Fruit fly (Drosophila melanogaster): Measurements from ENCODE around the gene Six4.
A peak's percentile ranks its signal among the peaks of the same experiment; 100 is the strongest.

The Six4 gene

DNA sequence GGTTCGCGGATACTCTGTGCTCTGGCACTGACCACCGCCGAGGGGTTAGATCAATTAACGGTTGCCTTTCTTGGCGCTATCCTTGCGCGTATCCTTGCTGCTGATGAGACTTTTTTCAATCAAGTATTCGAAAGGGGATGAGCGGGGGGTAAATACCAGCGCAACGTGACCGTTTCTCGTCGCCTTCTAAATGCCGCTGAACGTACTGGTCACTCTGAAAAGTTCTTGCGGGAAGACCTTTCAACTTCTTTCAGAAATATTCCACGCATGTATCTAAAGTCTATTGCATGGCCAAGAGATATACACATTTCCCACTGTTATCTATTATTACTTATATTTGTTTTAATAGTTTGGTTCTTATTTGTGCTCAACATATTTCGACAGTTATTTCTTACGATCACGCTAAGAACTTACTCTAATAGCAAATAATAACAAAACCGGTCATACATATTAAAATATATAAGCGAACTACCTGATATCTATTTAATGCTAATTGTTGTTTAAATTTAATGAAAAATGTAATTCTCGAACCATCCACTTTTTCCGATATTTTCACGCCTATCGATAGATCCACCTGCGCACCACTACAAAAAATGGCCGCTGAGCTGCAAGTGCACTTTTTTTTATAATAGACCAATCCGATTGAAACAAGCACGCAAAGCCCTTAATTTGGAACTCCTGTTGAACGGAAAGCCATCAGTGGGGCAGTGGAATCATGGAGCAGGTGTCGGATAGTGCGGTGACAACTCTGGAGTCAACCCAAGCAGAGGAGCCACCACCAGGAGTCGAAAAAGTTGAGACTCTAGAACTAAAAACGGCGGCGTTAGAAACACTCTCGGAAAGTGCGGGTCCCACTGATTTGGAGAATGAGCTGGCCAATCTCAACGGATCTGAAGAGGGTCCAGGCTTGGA lies 16.8 kb upstream of the Six4 start, which contains the start of the genes CG3634 and HIPP1:
CG3634 (minus strand) TSS at position 185 of the 912 bp plus-strand sequence.
HIPP1 (plus strand) TSS at position 582 of the 912 bp plus-strand sequence.
- no peak for TF ChIP-seq CG8478 (optimal IDR thresholded peaks at IDR 0.05)
- no peak for TF ChIP-seq CTCF (optimal IDR thresholded peaks at IDR 0.05)

DNA sequence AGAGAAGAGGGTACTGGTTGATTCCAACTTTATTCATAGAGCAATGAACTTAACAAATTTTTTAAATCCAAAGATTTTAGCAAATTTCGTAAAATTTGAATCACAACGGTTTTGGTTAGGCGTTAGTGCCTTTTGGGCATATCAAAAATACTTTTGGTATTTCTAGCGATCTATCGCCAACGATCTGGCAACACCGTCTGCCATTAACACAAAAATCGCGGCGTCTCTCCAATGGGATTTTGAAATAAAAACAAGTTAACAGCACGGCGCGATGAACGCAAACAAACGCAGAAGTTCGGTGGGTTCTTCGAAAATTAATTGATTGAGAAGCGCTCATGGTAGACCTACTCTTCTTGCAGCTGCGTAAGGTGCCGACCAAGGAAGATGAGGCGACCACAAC lies 7.6 kb upstream of the Six4 start, which contains the start of gene Spc105R:
Spc105R (plus strand) TSS at position 203 of the 400 bp plus-strand sequence.
- no peak for TF ChIP-seq CG8478 (optimal IDR thresholded peaks at IDR 0.05)
- TF ChIP-seq CTCF (optimal IDR thresholded peaks at IDR 0.05), result peak; percentile 3 to 32

DNA sequence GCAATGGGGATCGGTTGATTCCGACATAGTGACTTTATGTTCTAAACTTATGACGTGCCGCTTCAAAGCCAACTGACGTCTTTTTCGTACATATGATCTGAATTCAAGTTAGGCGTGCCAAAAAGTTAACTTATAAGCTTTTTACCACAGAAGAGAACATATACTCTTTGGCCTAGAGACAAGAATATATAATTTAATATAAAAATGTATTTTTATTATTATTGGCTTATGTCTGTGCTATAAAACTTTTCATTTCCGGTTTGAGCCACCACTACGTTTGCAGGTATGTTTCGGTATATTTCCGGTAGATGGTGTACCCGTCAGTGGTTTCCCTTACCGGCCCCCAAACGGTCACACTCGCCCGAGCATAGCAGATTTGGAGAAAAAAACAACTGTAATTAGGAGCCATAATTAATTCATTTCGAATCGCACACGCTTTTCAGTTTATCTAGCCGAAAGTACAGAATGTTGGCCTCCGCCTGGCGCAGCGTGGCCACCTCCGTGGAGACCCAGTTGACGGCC lies 5.8 kb upstream of the Six4 start, which contains the start of the genes CG3698 and tzn:
CG3698 (minus strand) TSS at position 51 of the 522 bp plus-strand sequence.
tzn (plus strand) TSS at position 321 of the 522 bp plus-strand sequence.
- TF ChIP-seq CG8478 (optimal IDR thresholded peaks at IDR 0.05), result no peak
- TF ChIP-seq CTCF (optimal IDR thresholded peaks at IDR 0.05), result peak; percentile 86 to 91

DNA sequence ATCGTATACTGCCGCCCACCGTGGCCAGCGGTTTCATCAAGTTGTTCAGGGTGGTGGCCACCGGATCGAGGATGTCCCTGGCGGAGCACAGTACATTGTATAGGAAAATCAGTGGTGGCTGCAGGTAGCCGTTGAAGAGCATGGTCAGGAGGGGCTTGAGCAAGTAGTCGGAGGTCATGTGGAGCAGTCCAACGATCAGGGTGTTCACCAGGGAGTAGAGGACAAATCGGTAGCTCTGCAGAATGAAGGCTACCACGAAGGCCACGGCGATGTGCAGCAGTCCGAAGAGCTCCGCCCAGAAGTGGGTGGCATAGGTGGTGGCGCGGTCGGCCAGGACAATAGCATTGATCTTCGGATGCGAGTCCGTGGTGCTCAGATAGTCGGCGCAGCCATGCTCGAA lies 4.8 kb upstream of the Six4 start:
- no peak for TF ChIP-seq CG8478 (optimal IDR thresholded peaks at IDR 0.05)

DNA sequence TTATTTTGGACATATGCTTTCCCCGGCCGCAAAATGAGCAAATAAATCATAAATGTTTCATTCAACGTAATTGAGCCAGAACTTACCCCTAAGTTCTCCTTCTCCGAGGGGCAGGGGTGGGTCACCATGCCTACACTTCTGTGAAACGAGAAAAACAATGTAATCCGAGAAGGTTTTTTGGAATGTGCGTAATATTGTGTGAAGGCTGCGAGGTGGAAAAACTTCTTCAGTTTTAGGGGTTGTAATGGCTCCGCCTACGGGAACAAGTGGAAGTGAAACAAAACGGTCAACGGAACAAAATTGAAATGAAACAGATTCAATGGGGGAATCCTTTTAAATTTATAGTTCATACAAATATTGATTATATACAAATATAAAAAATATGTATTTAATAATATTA lies 4.2 kb upstream of the Six4 start:
- TF ChIP-seq CG8478 (optimal IDR thresholded peaks at IDR 0.05) (no peak), CTCF (optimal IDR thresholded peaks at IDR 0.05) (no peak)

DNA sequence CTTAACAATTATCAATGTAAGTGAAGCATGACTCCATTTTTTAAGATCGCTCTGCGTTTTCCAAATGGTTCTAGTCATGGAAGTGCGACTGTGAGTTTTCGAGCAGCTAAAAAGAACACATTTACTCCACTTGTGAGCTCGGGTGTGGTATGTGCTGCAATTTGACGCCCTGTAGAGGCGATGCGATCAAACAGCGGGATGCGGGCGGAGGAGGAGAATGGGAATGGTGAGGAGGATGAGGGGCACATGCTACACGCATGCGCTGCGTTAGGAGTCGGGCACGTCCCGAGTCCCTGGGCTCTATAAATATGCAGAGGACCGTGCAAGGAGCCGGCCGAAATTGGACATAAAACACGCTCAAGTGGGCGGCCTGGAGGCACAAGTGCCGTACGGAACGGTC lies 3.3 kb downstream of the Six4 start:
- TF ChIP-seq CG8478 (optimal IDR thresholded peaks at IDR 0.05), result no peak
- TF ChIP-seq CTCF (optimal IDR thresholded peaks at IDR 0.05), result no peak

DNA sequence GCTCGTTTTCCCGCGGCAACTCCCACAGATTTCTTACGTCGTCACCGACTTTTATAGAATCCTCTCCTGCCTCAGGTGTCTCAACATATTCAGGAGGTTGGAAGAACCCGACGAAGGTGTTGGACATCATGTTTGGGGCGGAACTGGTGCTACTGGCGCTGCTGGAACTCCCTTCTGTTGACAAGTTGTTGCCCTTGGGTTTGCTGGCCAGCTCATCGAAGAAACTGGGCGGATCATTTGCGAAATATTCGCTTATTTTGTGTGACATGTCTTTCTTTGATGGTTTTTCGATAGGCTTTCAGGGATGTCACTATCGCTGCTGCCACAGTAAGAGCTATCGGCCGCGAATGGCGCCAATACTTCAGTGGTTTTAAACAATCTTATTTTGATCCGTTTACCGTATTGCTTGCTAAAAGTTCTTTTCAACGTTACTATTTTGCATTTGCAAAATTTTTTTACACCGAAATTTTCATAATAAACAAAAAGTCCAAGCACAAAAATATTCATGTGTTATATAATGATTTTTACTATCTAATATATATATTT lies 4.7 kb downstream of the Six4 start, which contains the start of gene CG11396:
CG11396 (minus strand) TSS at position 303 of the 546 bp plus-strand sequence.
- TF ChIP-seq CG8478 (optimal IDR thresholded peaks at IDR 0.05), result no peak
- TF ChIP-seq CTCF (optimal IDR thresholded peaks at IDR 0.05), result no peak

DNA sequence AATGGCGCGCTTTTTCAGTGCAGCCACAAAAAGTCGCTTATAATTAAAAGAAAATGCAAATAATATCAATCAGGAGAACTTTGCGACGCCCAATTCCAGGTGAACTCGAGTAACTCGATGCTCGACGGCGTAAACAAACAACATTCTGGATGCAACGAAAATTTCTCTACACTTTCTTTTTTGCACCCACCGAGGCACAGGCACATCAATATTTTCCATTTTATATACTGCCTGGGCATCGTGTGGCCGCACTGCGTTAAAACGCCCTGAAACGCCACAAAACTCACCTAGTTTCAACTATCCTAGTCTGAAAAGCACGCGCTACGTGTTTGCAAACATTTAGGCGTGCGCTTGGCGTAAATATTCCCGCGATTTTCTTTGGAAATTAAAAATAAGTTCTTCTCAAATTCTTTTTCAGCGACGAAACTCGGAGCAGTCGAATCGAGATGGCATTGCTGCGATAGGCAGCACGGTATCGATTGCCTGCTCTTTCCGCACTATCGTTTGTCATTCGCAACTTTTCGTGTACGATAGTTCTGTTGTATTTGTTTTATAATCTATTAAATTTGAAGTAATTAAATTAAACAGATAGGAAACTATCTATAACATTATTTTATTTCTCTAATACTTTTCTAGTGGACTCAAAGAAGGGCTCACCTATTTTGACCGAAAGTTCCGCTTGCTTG lies 6.7 kb downstream of the Six4 start, which contains the start of gene Pcif1:
Pcif1 (minus strand) TSS at position 456 of the 686 bp plus-strand sequence.
- TF ChIP-seq CG8478 (optimal IDR thresholded peaks at IDR 0.05), result no peak
- peak in 1 of 2 experiments; percentile 33 for TF ChIP-seq CTCF (optimal IDR thresholded peaks at IDR 0.05)

DNA sequence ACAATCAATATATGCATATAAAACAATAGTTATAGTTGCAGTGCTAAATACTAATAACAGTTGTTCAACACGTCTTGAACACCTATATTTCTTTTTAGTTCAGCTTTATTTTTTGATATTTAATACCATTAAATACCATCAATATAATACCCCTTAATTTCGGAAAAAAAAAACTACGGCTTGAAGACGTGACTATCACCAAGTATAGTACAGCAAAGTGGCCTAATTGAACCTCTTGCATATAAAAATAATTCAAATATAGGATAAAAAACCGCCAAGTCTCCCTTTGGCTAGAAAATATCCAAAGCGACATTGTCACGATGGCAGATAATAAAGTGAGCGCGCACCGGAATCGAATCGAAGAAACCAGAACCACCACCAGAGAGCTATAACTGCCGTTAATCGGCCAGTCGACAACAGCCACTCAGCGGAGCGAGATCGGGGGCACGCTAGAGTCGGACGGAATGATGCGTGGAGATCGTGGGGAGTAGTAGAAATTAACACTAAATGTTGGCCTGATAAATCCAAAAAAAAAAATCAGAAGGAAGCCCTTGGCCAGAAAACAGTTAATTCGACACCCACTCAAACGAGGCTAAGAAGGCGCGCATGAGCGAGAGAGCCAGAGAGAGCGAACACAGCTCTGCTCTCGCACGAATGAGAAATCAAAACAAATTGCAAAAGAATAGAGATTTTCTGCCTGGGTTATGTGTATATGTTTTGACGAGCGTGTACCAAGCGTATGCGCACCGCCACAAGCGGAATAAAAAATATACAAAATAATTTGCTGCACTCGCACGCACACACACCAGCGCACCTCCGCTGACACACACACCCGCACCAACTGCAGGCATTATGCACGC lies 7.5 kb downstream of the Six4 start:
- no peak for TF ChIP-seq CG8478 (optimal IDR thresholded peaks at IDR 0.05)
- no peak for TF ChIP-seq CTCF (optimal IDR thresholded peaks at IDR 0.05)

DNA sequence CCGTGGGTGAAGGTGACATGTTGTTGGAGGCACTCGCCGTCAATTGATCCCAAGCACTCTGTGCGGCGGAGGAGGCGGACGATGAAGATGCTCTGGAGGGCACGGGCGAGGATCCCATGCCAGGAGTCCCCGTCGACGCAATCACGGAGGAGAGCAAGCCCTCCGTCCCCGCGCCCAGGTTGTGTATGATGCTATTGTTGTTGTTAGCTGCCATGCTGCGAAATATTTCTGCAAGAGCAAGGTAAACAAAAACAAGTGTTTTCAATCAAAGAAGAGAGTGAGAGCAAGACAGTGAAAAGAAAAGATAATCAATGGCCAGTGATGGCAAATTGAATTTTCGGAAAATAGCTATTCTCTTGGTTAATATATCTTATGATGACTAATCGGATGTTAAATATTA lies 8.2 kb downstream of the Six4 start:
- TF ChIP-seq CTCF (optimal IDR thresholded peaks at IDR 0.05) (no peak), CG8478 (optimal IDR thresholded peaks at IDR 0.05) (no peak)

DNA sequence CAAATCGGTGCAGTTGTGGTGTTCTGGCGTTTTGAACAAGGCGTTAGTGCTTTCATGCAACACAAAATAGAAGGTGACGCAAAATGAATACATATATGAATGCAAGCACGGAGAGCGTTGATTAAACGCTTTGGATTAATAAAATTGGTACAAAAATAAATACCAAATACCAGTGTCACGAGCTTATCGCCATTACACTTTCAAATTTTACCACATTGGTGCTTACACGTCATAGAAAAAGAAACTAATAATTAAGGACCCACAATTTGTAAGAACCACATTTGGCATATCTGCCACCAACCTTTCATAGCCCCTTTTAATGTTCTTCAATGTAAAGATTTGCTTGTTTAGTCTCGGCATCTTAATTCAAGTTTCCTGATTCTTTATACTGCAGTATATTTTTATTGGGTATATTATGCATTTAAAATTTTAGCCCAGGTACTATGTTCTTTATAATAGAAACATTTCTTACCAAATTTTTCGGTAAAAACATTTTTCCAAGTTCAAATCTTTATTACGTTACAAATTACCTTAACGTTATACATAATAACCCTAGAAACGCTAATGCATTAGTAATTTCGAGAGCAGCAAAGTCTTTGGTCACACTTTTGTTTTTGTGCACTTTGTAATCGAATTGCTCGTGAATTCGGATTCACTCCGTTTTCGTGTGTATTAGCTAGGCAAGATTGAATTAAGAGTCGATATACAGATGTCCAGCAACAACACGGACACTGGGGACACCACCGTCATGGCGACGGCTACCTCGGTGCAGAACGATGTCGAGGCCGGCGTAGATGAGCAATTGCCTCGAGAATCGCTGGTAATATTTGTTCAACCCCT lies 14.1 kb downstream of the Six4 start, which contains the start of the genes Pex16 and Pex14:
Pex16 (minus strand) TSS at position 41 of the 840 bp plus-strand sequence.
Pex14 (plus strand) TSS at position 576 of the 840 bp plus-strand sequence.
- TF ChIP-seq CG8478 (optimal IDR thresholded peaks at IDR 0.05), result no peak
- no peak for TF ChIP-seq CTCF (optimal IDR thresholded peaks at IDR 0.05)

DNA sequence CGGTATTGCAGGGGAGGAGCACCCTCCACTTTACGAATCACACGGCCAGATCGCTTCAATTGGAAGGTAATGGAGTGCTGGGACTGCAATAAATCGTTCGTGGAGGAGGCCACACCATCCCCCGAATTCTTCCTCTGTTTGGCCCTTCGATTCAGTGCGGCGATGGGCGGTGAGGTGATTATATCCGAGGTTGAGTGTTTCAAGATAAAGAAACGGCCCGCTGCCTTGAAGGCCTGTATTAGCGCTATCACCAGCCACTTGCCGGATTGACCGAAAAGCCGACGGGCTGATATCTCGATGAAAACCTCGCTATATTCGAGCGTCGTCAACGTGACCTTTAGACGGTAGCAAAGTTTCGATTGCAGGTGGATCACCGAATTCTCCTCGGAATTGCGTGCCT lies 15.1 kb downstream of the Six4 start:
- no peak for TF ChIP-seq CG8478 (optimal IDR thresholded peaks at IDR 0.05)
- no peak for TF ChIP-seq CTCF (optimal IDR thresholded peaks at IDR 0.05)

DNA sequence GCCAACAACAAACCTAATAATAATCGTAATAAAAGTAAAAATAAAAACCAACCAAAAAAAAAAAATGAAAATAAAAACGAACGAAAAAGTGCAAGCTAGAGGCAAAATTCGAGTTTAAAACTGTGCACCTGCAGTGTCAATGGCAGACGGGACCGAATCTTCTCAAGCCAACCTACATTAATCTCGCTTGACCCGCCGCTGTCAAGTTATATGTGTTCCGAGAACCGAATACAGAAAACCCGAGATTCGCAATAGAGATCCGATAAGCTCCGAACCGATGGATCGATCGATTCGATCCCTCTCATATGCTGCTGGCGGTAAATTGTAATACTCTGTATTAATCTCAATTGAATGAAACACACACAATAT lies 19.9 kb downstream of the Six4 start:
- no peak for TF ChIP-seq CG8478 (optimal IDR thresholded peaks at IDR 0.05)
- TF ChIP-seq CTCF (optimal IDR thresholded peaks at IDR 0.05), result no peak

All from S2 (cell line).